Worm (Caenorhabditis elegans): ENCODE results near the gene W01C8.5.

Gene W01C8.5

DNA sequence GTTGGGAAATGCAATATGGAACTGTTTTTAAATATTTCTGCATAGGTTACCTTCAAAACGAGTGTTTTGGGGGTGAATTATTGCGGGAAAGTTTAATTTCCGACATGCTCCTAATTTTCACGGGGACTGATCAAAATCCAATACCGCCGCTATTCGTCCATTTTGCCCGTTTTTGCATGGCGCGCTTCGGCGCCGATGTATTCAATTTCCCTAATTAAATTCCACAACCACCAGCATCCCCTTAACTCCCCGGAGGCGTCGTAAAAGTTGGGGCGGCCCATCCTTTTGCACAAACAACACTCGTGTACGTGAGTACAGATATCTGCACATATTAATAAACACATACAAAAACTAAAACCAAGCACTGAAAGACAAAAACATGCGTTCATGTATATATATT, 27.4 kb upstream of the W01C8.5 start:
- no peak for TF ChIP-seq mep-1 (tag; optimal IDR thresholded peaks at IDR 0.05)
- no peak for TF ChIP-seq zag-1 (tag; optimal IDR thresholded peaks at IDR 0.05)
- TF ChIP-seq nhr-20 (tag; optimal IDR thresholded peaks at IDR 0.05) = no peak
- TF ChIP-seq lin-13 (GFP tag; optimal IDR thresholded peaks at IDR 0.05) = no peak
- no peak for TF ChIP-seq fkh-10 (GFP tag; optimal IDR thresholded peaks at IDR 0.05)
- TF ChIP-seq snu-23 (GFP tag; optimal IDR thresholded peaks at IDR 0.05) = no peak
- no peak for TF ChIP-seq C16A3.4 (tag; optimal IDR thresholded peaks at IDR 0.05)
- no peak for TF ChIP-seq unc-130 (tag; optimal IDR thresholded peaks at IDR 0.05)
- TF ChIP-seq ceh-63 (GFP tag; optimal IDR thresholded peaks at IDR 0.05) = peak; percentile 27
- no peak for TF ChIP-seq nhr-12 (tag; optimal IDR thresholded peaks at IDR 0.05)
- TF ChIP-seq nhr-28 (tag; optimal IDR thresholded peaks at IDR 0.05) = no peak
- TF ChIP-seq ama-1 (optimal IDR thresholded peaks at IDR 0.05) = no peak
- TF ChIP-seq lin-14 (GFP tag; optimal IDR thresholded peaks at IDR 0.05) = peak; percentile 54
- no peak for TF ChIP-seq C04F5.9 (tag; optimal IDR thresholded peaks at IDR 0.05)
- TF ChIP-seq nhr-76 (tag; optimal IDR thresholded peaks at IDR 0.05) = no peak
- TF ChIP-seq vab-15 (tag; optimal IDR thresholded peaks at IDR 0.05) = no peak
- TF ChIP-seq sup-37 (GFP tag; optimal IDR thresholded peaks at IDR 0.05) = no peak

DNA sequence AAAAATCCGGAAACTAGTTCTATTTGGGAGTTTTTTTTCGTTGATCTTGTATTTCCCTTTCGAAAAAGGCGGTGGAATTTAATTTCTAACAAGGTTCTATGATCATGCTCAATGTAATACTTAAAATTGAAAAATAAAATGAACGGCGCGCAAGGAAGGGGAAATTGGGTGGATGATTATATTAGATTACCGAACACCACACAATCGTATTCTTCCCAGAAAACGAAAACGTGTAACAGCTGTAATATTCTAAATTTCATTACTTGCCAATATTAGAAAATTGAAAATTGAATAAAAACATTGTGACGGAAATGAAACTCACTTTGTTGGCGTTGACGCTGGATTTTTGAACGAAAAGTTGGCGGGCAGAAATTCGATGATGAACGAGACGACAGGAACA, 26.6 kb upstream of the W01C8.5 start:
- TF ChIP-seq ztf-4 (tag; optimal IDR thresholded peaks at IDR 0.05) (no peak), nhr-71 (tag; optimal IDR thresholded peaks at IDR 0.05) (peak; percentile 12), nhr-47 (tag; optimal IDR thresholded peaks at IDR 0.05) (peak; percentile 27)

DNA sequence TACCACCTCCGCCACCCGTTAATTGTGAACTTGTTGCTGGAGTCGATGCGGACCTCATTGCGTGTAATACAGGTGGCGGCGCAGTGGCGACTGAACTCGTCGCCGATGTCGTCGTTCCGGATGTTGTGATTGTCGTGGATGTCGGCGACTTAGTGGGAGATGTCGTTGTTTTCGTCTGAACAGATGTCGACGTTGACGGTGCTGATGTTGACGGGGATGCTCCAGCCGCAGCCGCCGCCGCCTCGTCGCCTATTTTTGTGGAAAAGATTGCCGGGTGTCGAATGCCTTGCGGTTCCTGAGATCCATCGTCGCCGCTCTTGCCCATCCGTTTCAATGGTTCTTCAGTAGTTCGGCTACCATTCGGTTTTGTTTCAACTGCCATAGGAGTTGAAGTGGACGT, 23.8 kb upstream of the W01C8.5 start:
- TF ChIP-seq lsy-2 (tag; optimal IDR thresholded peaks at IDR 0.05) (no peak), mef-2 (tag; optimal IDR thresholded peaks at IDR 0.05) (no peak), sup-37 (GFP tag; optimal IDR thresholded peaks at IDR 0.05) (no peak), ces-1 (GFP tag; optimal IDR thresholded peaks at IDR 0.05) (no peak), lin-14 (GFP tag; optimal IDR thresholded peaks at IDR 0.05) (no peak), fkh-4 (tag; optimal IDR thresholded peaks at IDR 0.05; ENCODE audit: borderline replicate concordance) (no peak), ceh-90 (tag; optimal IDR thresholded peaks at IDR 0.05) (no peak), fkh-8 (tag; optimal IDR thresholded peaks at IDR 0.05) (no peak), nhr-28 (tag; optimal IDR thresholded peaks at IDR 0.05) (no peak), snpc-4 (tag; optimal IDR thresholded peaks at IDR 0.05) (no peak), nhr-11 (tag; optimal IDR thresholded peaks at IDR 0.05) (no peak), hpl-2 (GFP tag; optimal IDR thresholded peaks at IDR 0.05) (no peak), ceh-88 (GFP tag; IDR thresholded peaks at IDR 0.05) (no peak), nhr-85 (tag) (no peak), C04F5.9 (tag; optimal IDR thresholded peaks at IDR 0.05) (no peak), lin-35 (GFP tag; optimal IDR thresholded peaks at IDR 0.05) (no peak), pag-3 (tag; optimal IDR thresholded peaks at IDR 0.05; ENCODE audit: borderline replicate concordance, insufficient read depth) (no peak), alr-1 (tag; optimal IDR thresholded peaks at IDR 0.05; ENCODE audit: borderline replicate concordance) (no peak), xbp-1 (tag; optimal IDR thresholded peaks at IDR 0.05) (no peak)

DNA sequence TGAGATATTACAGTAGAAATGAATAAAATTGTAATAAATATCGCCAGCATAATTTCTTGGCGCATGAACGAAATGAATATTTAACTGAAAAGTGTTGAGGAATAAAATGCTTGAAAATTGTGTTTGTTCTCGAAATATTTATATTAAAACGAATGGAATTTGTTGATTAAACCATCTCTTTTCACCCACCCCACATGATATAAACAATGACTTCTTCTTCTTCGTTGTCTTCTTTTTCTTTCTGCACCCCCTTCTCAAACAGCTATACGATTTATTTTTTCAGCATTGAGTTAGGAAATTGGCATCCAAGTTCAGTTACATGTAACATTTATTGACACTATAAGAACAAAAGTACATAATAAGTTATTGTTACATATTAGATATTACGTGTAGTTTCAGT, 23.0 kb upstream of the W01C8.5 start, which contains the start of gene C41G11.1:
Gene C41G11.1 (minus strand): TSS at position 101 of the 400 bp plus-strand sequence.
- no peak for TF ChIP-seq ceh-90 (tag; optimal IDR thresholded peaks at IDR 0.05)
- no peak for TF ChIP-seq fos-1 (tag; optimal IDR thresholded peaks at IDR 0.05)
- no peak for TF ChIP-seq pqm-1 (tag; optimal IDR thresholded peaks at IDR 0.05)
- TF ChIP-seq nhr-71 (tag; optimal IDR thresholded peaks at IDR 0.05) = no peak
- TF ChIP-seq aly-2 (tag; optimal IDR thresholded peaks at IDR 0.05) = no peak
- TF ChIP-seq nhr-19 (GFP tag; conservative IDR thresholded peaks at IDR 0.05) = no peak

Measured in whole organism, L1 larva.